Fruit fly (Drosophila melanogaster) whole organism, embryonic: Measurements from ENCODE around the gene CG42833.
A peak's percentile ranks its signal among the peaks of the same experiment; 100 is the strongest.

ENCODE experiments used
- Antp ChIP-seq: fragments of 200-800 bp; sonication (Bioruptor generic); optimal IDR thresholded peaks from 3 replicates; lab custom pipeline; 2016; ENCODE audit warnings: missing biosample characterization, missing genetic modification characterization
- Awh ChIP-seq: fragments of 200-800 bp; sonication (Bioruptor generic); IDR thresholded peaks from 2 replicates; pipeline ENCODE4, ENCODE4 v1.3.6; 2022; ENCODE audit warnings: missing biosample characterization, missing genetic modification characterization
- BEAF-32 ChIP-seq: fragments of 200-800 bp; sonication (Bioruptor generic); optimal IDR thresholded peaks from 3 replicates; lab custom pipeline; 2017; ENCODE audit warnings: missing biosample characterization, missing genetic modification characterization, mild to moderate bottlenecking, moderate library complexity, missing genetic modification reagents
- CG10209 ChIP-seq: fragments of 200-800 bp; sonication (Bioruptor generic); optimal IDR thresholded peaks from 3 replicates; lab custom pipeline; 2017; ENCODE audit warnings: missing biosample characterization, mild to moderate bottlenecking, missing genetic modification characterization, missing genetic modification reagents
- CG12071 ChIP-seq: fragments of 200-800 bp; sonication (Bioruptor generic); optimal IDR thresholded peaks from 3 replicates; lab custom pipeline; 2018; ENCODE audit warnings: missing biosample characterization, mild to moderate bottlenecking, missing genetic modification characterization
- CG12236 ChIP-seq: fragments of 200-800 bp; sonication (Bioruptor generic); optimal IDR thresholded peaks from 2 replicates; lab custom pipeline; 2016; ENCODE audit warnings: missing biosample characterization, missing genetic modification characterization
- CG14014 ChIP-seq: fragments of 200-800 bp; sonication (Bioruptor generic); IDR thresholded peaks from 2 replicates; pipeline ENCODE4 v1.3.6; 2022; ENCODE audit warnings: missing biosample characterization, missing genetic modification characterization
- CG31365 ChIP-seq: fragments of 200-800 bp; sonication (Bioruptor generic); optimal IDR thresholded peaks from 2 replicates; lab custom pipeline; 2018; ENCODE audit warnings: missing biosample characterization, mild to moderate bottlenecking, missing genetic modification characterization
- CG3163 ChIP-seq: fragments of 200-800 bp; sonication (Bioruptor generic); optimal IDR thresholded peaks from 3 replicates; lab custom pipeline; 2016; ENCODE audit warnings: missing biosample characterization, missing genetic modification characterization
- CG32772 ChIP-seq: fragments of 200-800 bp; sonication (Bioruptor generic); IDR thresholded peaks from 2 replicates; pipeline ENCODE4 v1.3.6; 2022; ENCODE audit warnings: missing biosample characterization, missing genetic modification characterization
- CG6683 ChIP-seq: fragments of 200-800 bp; sonication (Bioruptor generic); optimal IDR thresholded peaks from 2 replicates; lab custom pipeline; 2017; ENCODE audit warnings: missing biosample characterization, mild to moderate bottlenecking, missing genetic modification characterization, missing genetic modification reagents
- CG7987 ChIP-seq: fragments of 200-800 bp; sonication (Bioruptor generic); optimal IDR thresholded peaks from 2 replicates; lab custom pipeline; 2018; ENCODE audit warnings: missing biosample characterization, mild to moderate bottlenecking, missing genetic modification characterization, moderate library complexity
- CG8765 ChIP-seq: fragments of 200-800 bp; sonication (Bioruptor generic); IDR thresholded peaks from 2 replicates; pipeline ENCODE4 v1.3.6; 2022; ENCODE audit warnings: missing biosample characterization, missing genetic modification characterization
- CG8944 ChIP-seq: fragments of 200-800 bp; sonication (Bioruptor generic); optimal IDR thresholded peaks from 3 replicates; lab custom pipeline; 2016; ENCODE audit warnings: missing biosample characterization, missing genetic modification characterization
- D19A ChIP-seq: fragments of 200-800 bp; optimal IDR thresholded peaks from 3 replicates; lab custom pipeline; 2019; ENCODE audit warnings: missing biosample characterization, mild to moderate bottlenecking, missing genetic modification characterization, moderate library complexity
- E2f2 ChIP-seq: fragments of 200-800 bp; sonication (Bioruptor generic); IDR thresholded peaks from 2 replicates; pipeline ENCODE4 v1.3.6; 2022; ENCODE audit warnings: missing biosample characterization, missing genetic modification characterization
- Fer1 ChIP-seq: fragments of 200-800 bp; sonication (Bioruptor generic); optimal IDR thresholded peaks from 2 replicates; lab custom pipeline; 2017; ENCODE audit warnings: missing biosample characterization, mild to moderate bottlenecking, missing genetic modification characterization
- GATAe ChIP-seq: fragments of 200-800 bp; sonication (Bioruptor generic); conservative IDR thresholded peaks from 2 replicates; pipeline ENCODE4 v1.3.6; 2022; ENCODE audit warnings: missing biosample characterization, missing genetic modification characterization
- Gug ChIP-seq: fragments of 200-800 bp; sonication (Bioruptor generic); IDR thresholded peaks from 4 replicates; pipeline ENCODE4 v1.3.6; 2022; ENCODE audit warnings: missing biosample characterization, missing genetic modification characterization
- H2.0 ChIP-seq: fragments of 200-800 bp; sonication (Bioruptor generic); IDR thresholded peaks from 2 replicates; pipeline ENCODE4 v1.3.6; 2022; ENCODE audit warnings: missing biosample characterization, missing genetic modification characterization
- HLH3B ChIP-seq: fragments of 200-800 bp; sonication (Bioruptor generic); IDR thresholded peaks from 2 replicates; pipeline ENCODE4 v1.3.6; 2022; ENCODE audit warnings: missing biosample characterization, missing genetic modification characterization
- Jarid2 ChIP-seq: fragments of 200-800 bp; sonication (Bioruptor generic); optimal IDR thresholded peaks from 3 replicates; lab custom pipeline; 2017; ENCODE audit warnings: mild to moderate bottlenecking, missing biosample characterization, missing genetic modification reagents, missing genetic modification characterization
- NC2β ChIP-seq: fragments of 200-800 bp; sonication (Bioruptor generic); optimal IDR thresholded peaks from 2 replicates; lab custom pipeline; 2016; ENCODE audit warnings: missing biosample characterization, missing genetic modification characterization
- NFAT ChIP-seq: fragments of 200-800 bp; sonication (Bioruptor generic); IDR thresholded peaks from 2 replicates; pipeline ENCODE4 v1.3.6; 2022; ENCODE audit warnings: missing biosample characterization, missing genetic modification characterization
- NK7.1 ChIP-seq: fragments of 200-800 bp; sonication (Bioruptor generic); optimal IDR thresholded peaks from 3 replicates; lab custom pipeline; 2016; ENCODE audit warnings: missing biosample characterization, missing genetic modification characterization
- Oli ChIP-seq: fragments of 200-800 bp; sonication (Bioruptor generic); optimal IDR thresholded peaks from 2 replicates; lab custom pipeline; 2018; ENCODE audit warnings: missing biosample characterization, mild to moderate bottlenecking, missing genetic modification characterization, moderate library complexity
- PHDP ChIP-seq: fragments of 200-800 bp; sonication (Bioruptor generic); optimal IDR thresholded peaks from 3 replicates; lab custom pipeline; 2018; ENCODE audit warnings: missing biosample characterization, mild to moderate bottlenecking, missing genetic modification characterization, moderate library complexity
- Ptx1 ChIP-seq: fragments of 200-800 bp; sonication (Bioruptor generic); IDR thresholded peaks from 2 replicates; pipeline ENCODE4 v1.3.6; 2022; ENCODE audit warnings: missing biosample characterization, missing genetic modification characterization
- Scr ChIP-seq: fragments of 200-800 bp; sonication (Bioruptor generic); IDR thresholded peaks from 2 replicates; pipeline ENCODE4 v1.3.6; 2022; ENCODE audit warnings: missing biosample characterization, missing genetic modification characterization; ENCODE audit not compliant: partially characterized antibody
- Sox102F ChIP-seq: fragments of 200-800 bp; sonication (Bioruptor generic); optimal IDR thresholded peaks from 2 replicates; lab custom pipeline; 2018; ENCODE audit warnings: missing biosample characterization, mild to moderate bottlenecking, missing genetic modification characterization, moderate library complexity
- Stat92E ChIP-seq, 3 experiments: fragments of >200 bp in 2 of 3; fragments of 200-800 bp in 1 of 3; sonication (Bioruptor generic) in 1 of 3; optimal IDR thresholded peaks; 2 replicates each; lab custom pipeline; 2017 to 2019; ENCODE audit warnings: missing biosample characterization in 3 of 3, missing genetic modification characterization in 3 of 3, mild to moderate bottlenecking in 1 of 3, moderate library complexity in 1 of 3
- aop ChIP-seq: fragments of 200-800 bp; sonication (Bioruptor generic); IDR thresholded peaks from 2 replicates; pipeline ENCODE4 v1.3.6; 2022; ENCODE audit warnings: missing biosample characterization, missing genetic modification characterization
- chif ChIP-seq, 2 experiments: fragments of 200-800 bp; sonication (Bioruptor generic); optimal IDR thresholded peaks; 3 replicates each; lab custom pipeline; 2016; ENCODE audit warnings: missing biosample characterization in 2 of 2, missing genetic modification characterization in 2 of 2
- chm ChIP-seq: fragments of 200-800 bp; sonication (Bioruptor generic); IDR thresholded peaks from 2 replicates; pipeline ENCODE4 v1.3.6; 2022; ENCODE audit warnings: missing biosample characterization, missing genetic modification characterization
- crol ChIP-seq: fragments of 200-800 bp; sonication (Bioruptor generic); IDR thresholded peaks from 2 replicates; pipeline ENCODE4 v1.3.6; 2022; ENCODE audit warnings: missing biosample characterization, missing genetic modification characterization
- danr ChIP-seq: fragments of 200-800 bp; sonication (Bioruptor generic); IDR thresholded peaks from 2 replicates; pipeline ENCODE4 v1.3.6; 2022; ENCODE audit warnings: missing biosample characterization, missing genetic modification characterization
- dati ChIP-seq: fragments of 200-800 bp; sonication (Bioruptor generic); IDR thresholded peaks from 2 replicates; pipeline ENCODE4 v1.3.6; 2022; ENCODE audit warnings: missing biosample characterization, missing genetic modification characterization
- gro ChIP-seq: fragments of 200-800 bp; sonication (Bioruptor generic); optimal IDR thresholded peaks from 2 replicates; lab custom pipeline; 2016; ENCODE audit warnings: missing biosample characterization, missing genetic modification characterization
- gsb-n ChIP-seq: fragments of 200-800 bp; sonication (Bioruptor generic); optimal IDR thresholded peaks from 3 replicates; lab custom pipeline; 2018; ENCODE audit warnings: missing biosample characterization, mild to moderate bottlenecking, missing genetic modification characterization
- hkb ChIP-seq, 2 experiments: fragments of 200-800 bp in 1 of 2; fragments of >200 bp in 1 of 2; sonication (Bioruptor generic) in 1 of 2; IDR thresholded peaks in 1 of 2; optimal IDR thresholded peaks in 1 of 2; 2 replicates each; pipeline versions ENCODE4 v1.3.6 to Lab custom; 2017 to 2022; ENCODE audit warnings: missing biosample characterization in 1 of 2, missing genetic modification characterization in 1 of 2
- lbe ChIP-seq: fragments of 200-800 bp; sonication (Bioruptor generic); optimal IDR thresholded peaks from 2 replicates; lab custom pipeline; 2016; ENCODE audit warnings: missing biosample characterization, mild to moderate bottlenecking, missing genetic modification characterization
- org-1 ChIP-seq: fragments of 200-800 bp; sonication (Bioruptor generic); optimal IDR thresholded peaks from 2 replicates; lab custom pipeline; 2017; ENCODE audit warnings: missing biosample characterization, missing genetic modification characterization
- ranshi ChIP-seq: fragments of 200-800 bp; sonication (Bioruptor generic); IDR thresholded peaks from 2 replicates; pipeline ENCODE4 v1.3.6; 2022; ENCODE audit warnings: missing biosample characterization, missing genetic modification characterization
- repo ChIP-seq: fragments of 200-800 bp; sonication (Bioruptor generic); optimal IDR thresholded peaks from 2 replicates; lab custom pipeline; 2016; ENCODE audit warnings: missing biosample characterization, missing genetic modification characterization
- scrt ChIP-seq: fragments of 200-800 bp; sonication (Bioruptor generic); optimal IDR thresholded peaks from 2 replicates; lab custom pipeline; 2018; ENCODE audit warnings: missing biosample characterization, mild to moderate bottlenecking, missing genetic modification characterization, moderate library complexity
- shn ChIP-seq: fragments of 200-800 bp; sonication (Bioruptor generic); optimal IDR thresholded peaks from 3 replicates; lab custom pipeline; 2016; ENCODE audit warnings: missing biosample characterization, missing genetic modification characterization
- so ChIP-seq: fragments of 200-800 bp; sonication (Bioruptor generic); IDR thresholded peaks from 3 replicates; pipeline ENCODE4 v1.3.6; 2022; ENCODE audit warnings: missing biosample characterization, missing genetic modification characterization
- sob ChIP-seq: fragments of 200-800 bp; sonication (Bioruptor generic); IDR thresholded peaks from 2 replicates; pipeline ENCODE4 v1.3.6; 2022; ENCODE audit warnings: missing biosample characterization, missing genetic modification characterization
- vnd ChIP-seq: fragments of 200-800 bp; sonication (Bioruptor generic); IDR thresholded peaks from 3 replicates; pipeline ENCODE4 v1.3.6; 2022; ENCODE audit warnings: missing biosample characterization, missing genetic modification characterization; ENCODE audit not compliant: partially characterized antibody
- z ChIP-seq: fragments of 200-800 bp; sonication (Bioruptor generic); IDR thresholded peaks from 3 replicates; pipeline ENCODE4 v1.3.6; 2022; ENCODE audit warnings: missing biosample characterization, missing genetic modification characterization

Gene CG42833

DNA sequence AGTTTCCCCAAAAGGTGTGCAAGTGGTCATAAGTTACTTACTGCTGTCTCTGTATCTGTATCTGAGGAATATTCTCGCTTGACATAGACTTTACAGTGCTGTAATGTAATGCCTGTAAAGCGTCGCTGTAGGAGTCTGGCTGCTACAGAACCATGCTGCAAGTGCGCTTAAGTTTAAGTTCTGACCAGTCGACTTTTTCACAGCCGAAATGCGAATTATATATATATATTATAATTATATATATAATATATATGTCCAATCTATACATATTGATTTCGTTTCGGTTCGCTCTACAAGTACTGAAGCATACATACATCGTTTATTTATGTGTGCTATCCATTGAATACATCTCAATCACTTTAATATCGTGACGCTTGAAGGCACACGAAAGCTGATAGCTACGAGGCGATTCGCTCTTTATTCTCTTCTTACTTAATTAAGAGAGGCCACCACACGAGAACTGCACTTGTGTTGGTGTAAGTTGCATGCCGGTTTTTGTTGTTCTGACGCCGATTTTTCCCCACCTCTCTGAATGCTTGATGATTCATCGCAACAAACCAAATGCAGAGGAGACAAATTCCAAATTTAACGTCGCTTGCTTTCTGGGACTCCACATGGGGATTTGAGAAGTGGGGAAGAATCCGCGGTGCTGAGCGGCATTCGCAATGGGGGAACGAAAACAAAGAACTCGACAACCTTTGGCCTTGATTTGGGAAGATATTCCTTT lies 13.4 kb upstream of the CG42833 start (continued):
- no peak for TF ChIP-seq vnd (GFP tag; lab: Robert Waterston, UW)
- no peak for TF ChIP-seq org-1 (GFP tag; lab: Kevin White, UChicago)
- TF ChIP-seq PHDP, result peak; percentile 36
- no peak for TF ChIP-seq CG8944 (GFP tag; lab: Kevin White, UChicago)
- TF ChIP-seq NC2β (GFP tag; lab: Kevin White, UChicago), result no peak
- peak; percentile 78; the same call in 1 of the 2 replicates for TF ChIP-seq chm (GFP tag; lab: Robert Waterston, UW)
- TF ChIP-seq Fer1, result no peak
- TF ChIP-seq GATAe (GFP tag; lab: Robert Waterston, UW), result no peak
- TF ChIP-seq dati (GFP tag; lab: Robert Waterston, UW), result no peak
- TF ChIP-seq danr, result no peak
- peak in 1 of 3 experiments; percentile 50 for TF ChIP-seq Stat92E (GFP tag; optimal IDR thresholded peaks at IDR 0.05; lab: Kevin White, UChicago)
- no peak for TF ChIP-seq so (GFP tag; lab: Robert Waterston, UW)
- TF ChIP-seq E2f2 (GFP tag; lab: Robert Waterston, UW), result peak; percentile 80
- no peak for TF ChIP-seq CG31365
- TF ChIP-seq Awh (GFP tag; lab: Robert Waterston, UW), result no peak
- TF ChIP-seq ranshi (GFP tag; lab: Robert Waterston, UW), result no peak
- TF ChIP-seq aop (GFP tag; lab: Robert Waterston, UW), result no peak
- peak; percentile 16 for TF ChIP-seq gsb-n (tag; lab: Kevin White, UChicago)
- peak; percentile 44 for TF ChIP-seq D19A (tag; lab: Kevin White, UChicago)
- no peak for TF ChIP-seq CG32772 (GFP tag; lab: Robert Waterston, UW)
- peak; percentile 79 for TF ChIP-seq crol
- peak; percentile 27 for TF ChIP-seq Oli (tag; lab: Kevin White, UChicago)
- TF ChIP-seq Sox102F (GFP tag; lab: Kevin White, UChicago), result no peak
- TF ChIP-seq repo, result no peak
- peak; percentile 100 for TF ChIP-seq CG3163 (GFP tag; lab: Kevin White, UChicago)
- no peak for TF ChIP-seq Gug (GFP tag; lab: Robert Waterston, UW)
- no peak for TF ChIP-seq NK7.1
- no peak for TF ChIP-seq z (GFP tag; lab: Robert Waterston, UW)
- no peak for TF ChIP-seq CG6683
- TF ChIP-seq scrt (GFP tag; lab: Kevin White, UChicago), result no peak
- TF ChIP-seq Jarid2 (GFP tag; lab: Kevin White, UChicago), result peak; percentile 17
- TF ChIP-seq Scr (GFP tag; lab: Robert Waterston, UW), result 0 out of 2 replicates have a peak, but pooled peaks have one; percentile 23
- no peak for TF ChIP-seq CG8765 (GFP tag; lab: Robert Waterston, UW)
- TF ChIP-seq Ptx1 (GFP tag; lab: Robert Waterston, UW), result no peak
- TF ChIP-seq HLH3B (GFP tag; lab: Robert Waterston, UW), result no peak
- TF ChIP-seq sob (GFP tag; lab: Robert Waterston, UW), result no peak
- TF ChIP-seq CG10209 (GFP tag; lab: Kevin White, UChicago), result no peak
- TF ChIP-seq CG12236 (GFP tag; lab: Kevin White, UChicago), result no peak
- no peak for TF ChIP-seq H2.0 (GFP tag; lab: Robert Waterston, UW)
- no peak for TF ChIP-seq gro
- no peak for TF ChIP-seq hkb (optimal IDR thresholded peaks at IDR 0.05; lab: Kevin White, UChicago)
- TF ChIP-seq hkb (GFP tag; IDR thresholded peaks at IDR 0.05; lab: Robert Waterston, UW), result no peak
- TF ChIP-seq lbe, result no peak
- no peak for TF ChIP-seq CG14014
- TF ChIP-seq CG7987 (GFP tag; lab: Kevin White, UChicago), result no peak
- TF ChIP-seq NFAT (GFP tag; lab: Robert Waterston, UW), result no peak
- no peak for TF ChIP-seq shn (GFP tag; lab: Kevin White, UChicago)
- TF ChIP-seq BEAF-32, result peak; percentile 16
- TF ChIP-seq Antp, result no peak
- no peak for TF ChIP-seq CG12071 (GFP tag; lab: Kevin White, UChicago)
- no peak for TF ChIP-seq chif (GFP tag; optimal IDR thresholded peaks at IDR 0.05; lab: Kevin White, UChicago)
